Fruit fly (Drosophila melanogaster) whole organism, embryonic: ENCODE results near the gene Cap-D3.

Experiments used
- CG10565 ChIP-seq: fragments of 200-800 bp; sonication (Bioruptor generic); optimal IDR thresholded peaks from 3 replicates; lab custom pipeline; 2016; ENCODE audit warnings: missing biosample characterization, mild to moderate bottlenecking, missing genetic modification characterization
- CG43689 ChIP-seq: fragments of 200-800 bp; sonication (Bioruptor generic); IDR thresholded peaks from 2 replicates; pipeline ENCODE4 v1.3.6; 2022; ENCODE audit warnings: missing biosample characterization, missing genetic modification characterization
- Doc2 ChIP-seq: fragments of 200-800 bp; sonication (Bioruptor generic); IDR thresholded peaks from 2 replicates; pipeline ENCODE4 v1.3.6; 2022; ENCODE audit warnings: missing biosample characterization, missing genetic modification characterization

- no peak for TF ChIP-seq Doc2 (GFP tag; lab: Robert Waterston, UW)
- TF ChIP-seq CG10565 = no peak
- no peak for TF ChIP-seq CG43689 (GFP tag; lab: Robert Waterston, UW)
These were observed 26.2 kb upstream of the Cap-D3 start for dm6 chr2L:5499458-5499857.
